Worm (Caenorhabditis elegans) whole organism, L1 larva: ENCODE results near the gene R193.2.

ENCODE experiments used
- C04F5.9 ChIP-seq: sonication (generic microtip); optimal IDR thresholded peaks from 2 replicates; lab custom pipeline; 2016; ENCODE audit warnings: missing genetic modification characterization, missing compliant biosample characterization
- ceh-82 ChIP-seq, 3 experiments: fragments of 150-350 bp in 1 of 3; sonication (generic microtip) in 2 of 3; optimal IDR thresholded peaks; 2 replicates each; lab custom pipeline; 2014 to 2017; ENCODE audit warnings: missing biosample characterization in 3 of 3, missing genetic modification characterization in 3 of 3
- irx-1 ChIP-seq: sonication (generic microtip); optimal IDR thresholded peaks from 2 replicates; lab custom pipeline; 2016; ENCODE audit warnings: missing genetic modification characterization, missing compliant biosample characterization
- jun-1 ChIP-seq: fragments of 150-350 bp; optimal IDR thresholded peaks from 2 replicates; lab custom pipeline; 2014; ENCODE audit warnings: missing biosample characterization, missing genetic modification reagents, missing genetic modification characterization
- lin-39 ChIP-seq: fragments of 150-350 bp; optimal IDR thresholded peaks from 2 replicates; lab custom pipeline; 2014; ENCODE audit warnings: missing biosample characterization, missing genetic modification reagents, missing genetic modification characterization
- lir-3 ChIP-seq: sonication (generic microtip); optimal IDR thresholded peaks from 2 replicates; lab custom pipeline; 2016; ENCODE audit warnings: mild to moderate bottlenecking, missing genetic modification characterization, moderate library complexity, missing compliant biosample characterization; ENCODE audit not compliant: poor library complexity
- mdl-1 ChIP-seq, 2 experiments: fragments of 150-350 bp; optimal IDR thresholded peaks; 2 replicates each; lab custom pipeline; 2014 to 2017; ENCODE audit warnings: missing biosample characterization in 2 of 2, missing genetic modification characterization in 2 of 2, inconsistent platforms in 1 of 2
- nhr-11 ChIP-seq: fragments of 150-350 bp; optimal IDR thresholded peaks from 2 replicates; lab custom pipeline; 2014; ENCODE audit warnings: missing biosample characterization, missing genetic modification characterization
- nhr-28 ChIP-seq: fragments of 150-350 bp; optimal IDR thresholded peaks from 2 replicates; lab custom pipeline; 2014; ENCODE audit warnings: missing biosample characterization, missing genetic modification characterization
- nhr-47 ChIP-seq: sonication (generic microtip); optimal IDR thresholded peaks from 2 replicates; lab custom pipeline; 2016; ENCODE audit warnings: mild to moderate bottlenecking, missing genetic modification characterization, moderate library complexity, missing compliant biosample characterization
- nhr-90 ChIP-seq: sonication (generic microtip); optimal IDR thresholded peaks from 2 replicates; lab custom pipeline; 2016; ENCODE audit warnings: mild to moderate bottlenecking, missing genetic modification characterization, missing compliant biosample characterization; ENCODE audit not compliant: poor library complexity
- skn-1 ChIP-seq: fragments of 150-350 bp; optimal IDR thresholded peaks from 2 replicates; lab custom pipeline; 2014; ENCODE audit warnings: missing biosample characterization, missing genetic modification characterization
- sox-4 ChIP-seq: sonication (generic microtip); optimal IDR thresholded peaks from 2 replicates; lab custom pipeline; 2016; ENCODE audit warnings: missing genetic modification characterization, missing compliant biosample characterization

ce11 chrX:1185474-1185873, 37.1 kb upstream of the R193.2 start:
- TF ChIP-seq mdl-1 (tag; optimal IDR thresholded peaks at IDR 0.05; lab: Kevin White, UChicago) (no peak), nhr-47 (no peak), lir-3 (tag; lab: Kevin White, UChicago) (no peak), skn-1 (tag; lab: Kevin White, UChicago) (no peak), lin-39 (tag; lab: Kevin White, UChicago) (no peak), nhr-90 (tag; lab: Kevin White, UChicago) (no peak), ceh-82 (tag; optimal IDR thresholded peaks at IDR 0.05; lab: Kevin White, UChicago) (no peak), nhr-11 (no peak), sox-4 (tag; lab: Kevin White, UChicago) (no peak), jun-1 (tag; lab: Kevin White, UChicago) (no peak), irx-1 (tag; lab: Kevin White, UChicago) (no peak), C04F5.9 (no peak), nhr-28 (tag; lab: Kevin White, UChicago) (no peak)
